Worm (Caenorhabditis elegans) whole organism, young adult: ENCODE results near the gene zzz-1.

Experiments used
- B0261.1 ChIP-seq: sonication (generic microtip); optimal IDR thresholded peaks from 2 replicates; lab custom pipeline; 2016; ENCODE audit warnings: mild to moderate bottlenecking, missing genetic modification characterization, moderate library complexity, missing compliant biosample characterization
- B0336.3 ChIP-seq: fragments of 200-800 bp; sonication (Bioruptor generic); IDR thresholded peaks from 2 replicates; pipeline ENCODE4 v1.3.6; 2022; ENCODE audit warnings: missing genetic modification characterization, missing compliant biosample characterization
- C06A6.2 ChIP-seq: fragments of 200-800 bp; sonication (Bioruptor generic); conservative IDR thresholded peaks from 2 replicates; pipeline ENCODE4 v1.3.6; 2022; ENCODE audit warnings: missing genetic modification characterization, missing compliant biosample characterization
- D2030.7 ChIP-seq: fragments of 200-800 bp; sonication (Bioruptor generic); IDR thresholded peaks from 2 replicates; pipeline ENCODE4 v1.3.6; 2022; ENCODE audit warnings: missing genetic modification reagents, missing genetic modification characterization, missing compliant biosample characterization
- F49E8.2 ChIP-seq: sonication (generic microtip); optimal IDR thresholded peaks from 3 replicates; lab custom pipeline; 2017; ENCODE audit warnings: missing genetic modification characterization, mild to moderate bottlenecking, missing compliant biosample characterization, antibody characterized with exemption, moderate library complexity; ENCODE audit not compliant: insufficient read depth
- F52B5.7 ChIP-seq: sonication (generic microtip); optimal IDR thresholded peaks from 2 replicates; lab custom pipeline; 2016; ENCODE audit warnings: mild to moderate bottlenecking, missing genetic modification characterization, missing compliant biosample characterization
- T26A5.8 ChIP-seq: sonication (generic microtip); optimal IDR thresholded peaks from 2 replicates; lab custom pipeline; 2016; ENCODE audit warnings: missing genetic modification characterization, missing compliant biosample characterization
- Y53F4B.3 ChIP-seq: fragments of 200-800 bp; sonication (Bioruptor generic); IDR thresholded peaks from 2 replicates; pipeline ENCODE4 v1.3.6; 2022; ENCODE audit warnings: missing genetic modification reagents, missing genetic modification characterization, missing compliant biosample characterization
- Y56A3A.18 ChIP-seq: fragments of 200-800 bp; sonication (Bioruptor generic); IDR thresholded peaks from 2 replicates; pipeline ENCODE4 v1.3.6; 2022; ENCODE audit warnings: missing genetic modification reagents, missing genetic modification characterization, missing compliant biosample characterization
- Y95B8A.8 ChIP-seq: fragments of 200-800 bp; sonication (Bioruptor generic); IDR thresholded peaks from 2 replicates; pipeline ENCODE4 v1.3.6; 2022; ENCODE audit warnings: missing genetic modification reagents, missing genetic modification characterization, missing compliant biosample characterization
- ZK185.1 ChIP-seq: sonication (generic microtip); optimal IDR thresholded peaks from 2 replicates; lab custom pipeline; 2016; ENCODE audit warnings: mild to moderate bottlenecking, missing genetic modification characterization, missing compliant biosample characterization; ENCODE audit not compliant: poor library complexity, severe bottlenecking
- akir-1 ChIP-seq: fragments of 200-800 bp; sonication (Bioruptor generic); optimal IDR thresholded peaks from 2 replicates; lab custom pipeline; 2018; ENCODE audit warnings: mild to moderate bottlenecking, missing genetic modification characterization, moderate library complexity, missing compliant biosample characterization
- ama-1 ChIP-seq, 3 experiments: fragments of 150-350 bp in 1 of 3; sonication (generic microtip) in 2 of 3; optimal IDR thresholded peaks; 2 replicates each; lab custom pipeline; 2014 to 2018; ENCODE audit warnings: missing biosample characterization in 2 of 3, missing genetic modification characterization in 2 of 3, missing genetic modification reagents in 2 of 3
- atf-7 ChIP-seq: sonication (generic microtip); optimal IDR thresholded peaks from 2 replicates; lab custom pipeline; 2017; ENCODE audit warnings: mild to moderate bottlenecking, missing genetic modification characterization, missing compliant biosample characterization
- attf-6 ChIP-seq: fragments of 200-800 bp; sonication (Bioruptor generic); IDR thresholded peaks from 2 replicates; pipeline ENCODE4 v1.3.6; 2022; ENCODE audit warnings: missing genetic modification reagents, missing genetic modification characterization, missing compliant biosample characterization
- cebp-2 ChIP-seq: fragments of 200-800 bp; sonication (Bioruptor generic); IDR thresholded peaks from 2 replicates; pipeline ENCODE4 v1.3.6; 2022; ENCODE audit warnings: missing genetic modification characterization, missing compliant biosample characterization
- ceh-40 ChIP-seq: fragments of 200-800 bp; sonication (Bioruptor generic); IDR thresholded peaks from 2 replicates; pipeline ENCODE4 v1.3.6; 2022; ENCODE audit warnings: missing genetic modification characterization, missing compliant biosample characterization
- ceh-58 ChIP-seq: fragments of 200-800 bp; sonication (Bioruptor generic); IDR thresholded peaks from 2 replicates; pipeline ENCODE4 v1.3.6; 2022; ENCODE audit warnings: missing genetic modification characterization, missing compliant biosample characterization
- ceh-79 ChIP-seq: sonication (generic microtip); optimal IDR thresholded peaks from 2 replicates; lab custom pipeline; 2017; ENCODE audit warnings: mild to moderate bottlenecking, missing genetic modification characterization, missing compliant biosample characterization
- gei-17 ChIP-seq: fragments of 200-800 bp; sonication (Bioruptor generic); optimal IDR thresholded peaks from 2 replicates; lab custom pipeline; 2018; ENCODE audit warnings: mild to moderate bottlenecking, missing genetic modification characterization, missing compliant biosample characterization
- hmg-1.2 ChIP-seq: fragments of 200-800 bp; sonication (Bioruptor generic); IDR thresholded peaks from 2 replicates; pipeline ENCODE4 v1.3.6; 2022; ENCODE audit warnings: missing genetic modification reagents, missing genetic modification characterization, missing compliant biosample characterization
- lag-1 ChIP-seq: fragments of 200-800 bp; sonication (Bioruptor generic); IDR thresholded peaks from 2 replicates; pipeline ENCODE4 v1.3.6; 2022; ENCODE audit warnings: missing genetic modification reagents, missing genetic modification characterization, missing compliant biosample characterization
- let-526 ChIP-seq: fragments of 200-800 bp; sonication (Bioruptor generic); IDR thresholded peaks from 2 replicates; pipeline ENCODE4 v1.3.6; 2022; ENCODE audit warnings: missing genetic modification reagents, missing genetic modification characterization, missing compliant biosample characterization
- let-607 ChIP-seq, 2 experiments: fragments of 200-800 bp in 1 of 2; sonication (Bioruptor generic) in 1 of 2; sonication (generic microtip) in 1 of 2; optimal IDR thresholded peaks; 2 replicates each; lab custom pipeline; 2016 to 2018; ENCODE audit warnings: mild to moderate bottlenecking in 2 of 2, missing compliant biosample characterization in 2 of 2, missing genetic modification characterization in 2 of 2, moderate library complexity in 2 of 2, missing genotype in 1 of 2
- lin-40 ChIP-seq: sonication (generic microtip); optimal IDR thresholded peaks from 2 replicates; lab custom pipeline; 2016; ENCODE audit warnings: missing genetic modification characterization, mild to moderate bottlenecking, missing compliant biosample characterization, missing genotype, missing genetic modification reagents
- lir-1 ChIP-seq: fragments of 200-800 bp; sonication (Bioruptor generic); conservative IDR thresholded peaks from 2 replicates; pipeline ENCODE4 v1.3.6; 2022; ENCODE audit warnings: missing genetic modification reagents, missing genetic modification characterization, missing compliant biosample characterization
- madf-3 ChIP-seq: fragments of 200-800 bp; sonication (Bioruptor generic); IDR thresholded peaks from 2 replicates; pipeline ENCODE4 v1.3.6; 2022; ENCODE audit warnings: missing genetic modification reagents, missing genetic modification characterization, missing compliant biosample characterization
- madf-6 ChIP-seq: fragments of 200-800 bp; sonication (Bioruptor generic); IDR thresholded peaks from 2 replicates; pipeline ENCODE4 v1.3.6; 2022; ENCODE audit warnings: missing genetic modification reagents, missing genetic modification characterization, missing compliant biosample characterization
- mel-28 ChIP-seq: sonication (generic microtip); optimal IDR thresholded peaks from 2 replicates; lab custom pipeline; 2016; ENCODE audit warnings: borderline replicate concordance, mild to moderate bottlenecking, missing genetic modification characterization, missing compliant biosample characterization
- mes-4 ChIP-seq: sonication (generic microtip); optimal IDR thresholded peaks from 2 replicates; lab custom pipeline; 2016; ENCODE audit warnings: missing genotype, missing genetic modification characterization, missing compliant biosample characterization
- nhr-80 ChIP-seq: sonication (generic microtip); optimal IDR thresholded peaks from 2 replicates; lab custom pipeline; 2016; ENCODE audit warnings: missing genetic modification characterization, missing compliant biosample characterization
- snpc-3.4 ChIP-seq: sonication (generic microtip); optimal IDR thresholded peaks from 2 replicates; lab custom pipeline; 2017; ENCODE audit warnings: missing genetic modification characterization, mild to moderate bottlenecking, missing compliant biosample characterization, antibody characterized with exemption, moderate library complexity, missing genotype, missing genetic modification reagents
- somi-1 ChIP-seq: fragments of 200-800 bp; sonication (Bioruptor generic); optimal IDR thresholded peaks from 2 replicates; lab custom pipeline; 2018; ENCODE audit warnings: mild to moderate bottlenecking, missing genetic modification characterization, missing compliant biosample characterization
- unc-62 ChIP-seq: fragments of 150-350 bp; optimal IDR thresholded peaks from 2 replicates; lab custom pipeline; 2014; ENCODE audit warnings: missing biosample characterization, missing genetic modification reagents, missing genetic modification characterization
- ztf-22 ChIP-seq: fragments of 200-800 bp; sonication (Bioruptor generic); optimal IDR thresholded peaks from 2 replicates; lab custom pipeline; 2018; ENCODE audit warnings: mild to moderate bottlenecking, missing genetic modification characterization, moderate library complexity, missing compliant biosample characterization
- ztf-26 ChIP-seq: sonication (generic microtip); optimal IDR thresholded peaks from 2 replicates; lab custom pipeline; 2017; ENCODE audit warnings: missing genetic modification characterization, missing compliant biosample characterization
- ztf-28 ChIP-seq: fragments of 200-800 bp; sonication (Bioruptor generic); IDR thresholded peaks from 2 replicates; pipeline ENCODE4 v1.3.6; 2022; ENCODE audit warnings: missing genetic modification reagents, missing genetic modification characterization, missing compliant biosample characterization
- ztf-6 ChIP-seq: fragments of 200-800 bp; sonication (Bioruptor generic); IDR thresholded peaks from 2 replicates; pipeline ENCODE4 v1.3.6; 2022; ENCODE audit warnings: missing genetic modification reagents, missing genetic modification characterization, missing compliant biosample characterization

Gene zzz-1

DNA sequence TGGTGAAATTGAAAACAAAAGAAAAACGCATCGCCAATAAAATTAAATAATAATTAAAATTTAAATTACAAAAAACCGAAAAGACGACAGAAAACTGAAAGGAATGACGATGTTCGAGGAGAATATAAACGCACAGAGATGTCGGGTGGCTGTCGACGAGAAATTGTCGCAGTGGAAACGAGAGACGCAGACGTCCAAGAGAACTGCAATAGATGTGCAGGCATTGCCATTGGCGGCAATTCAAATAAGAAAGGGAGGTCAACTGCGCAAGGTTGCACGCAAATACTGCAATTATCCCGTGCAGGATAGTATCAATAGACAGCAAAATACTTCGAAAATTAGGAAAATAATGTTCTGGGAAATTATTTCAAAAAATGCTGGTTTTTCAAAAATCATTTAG is 11.8 kb downstream of the zzz-1 start (continued):
- TF ChIP-seq Y53F4B.3 (GFP tag; lab: Robert Waterston, UW) (peak; percentile 75; the same call in 1 of the 2 replicates), ceh-40 (GFP tag; lab: Robert Waterston, UW) (peak; percentile 87), ceh-79 (tag; lab: Kevin White, UChicago) (peak; percentile 91), gei-17 (peak; percentile 82), lir-1 (peak; percentile 90), madf-6 (GFP tag; lab: Robert Waterston, UW) (peak; percentile 94), D2030.7 (GFP tag; lab: Robert Waterston, UW) (peak; percentile 95), mes-4 (tag; lab: Kevin White, UChicago) (peak; percentile 14), F52B5.7 (tag; lab: Kevin White, UChicago) (peak; percentile 87), somi-1 (GFP tag; lab: Kevin White, UChicago) (peak; percentile 95)

DNA sequence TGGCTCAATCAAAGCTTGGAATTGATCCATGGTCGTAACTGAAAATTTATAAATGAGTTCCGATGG is 12.0 kb downstream of the zzz-1 start, which contains the start of gene sec-61.G:
Gene sec-61.G, minus strand, starts transcription at position 38 of the 66 bp plus-strand sequence.
- TF ChIP-seq ZK185.1 (tag; lab: Kevin White, UChicago): no peak
- TF ChIP-seq T26A5.8 (tag; lab: Kevin White, UChicago): no peak
- TF ChIP-seq F49E8.2 (tag; lab: Kevin White, UChicago): no peak
- no peak for TF ChIP-seq let-607 (tag; optimal IDR thresholded peaks at IDR 0.05; lab: Kevin White, UChicago)
- TF ChIP-seq ztf-6 (GFP tag; lab: Robert Waterston, UW): no peak
- TF ChIP-seq B0336.3: no peak
- TF ChIP-seq B0261.1 (tag; lab: Kevin White, UChicago): no peak
- TF ChIP-seq attf-6 (GFP tag; lab: Robert Waterston, UW): no peak
- no peak for TF ChIP-seq lin-40 (tag; lab: Kevin White, UChicago)
- TF ChIP-seq ztf-28 (GFP tag; lab: Robert Waterston, UW): no peak
- TF ChIP-seq mel-28: no peak
- TF ChIP-seq hmg-1.2: no peak
- TF ChIP-seq Y95B8A.8: no peak
- TF ChIP-seq ztf-22 (GFP tag; lab: Kevin White, UChicago): no peak
- TF ChIP-seq ztf-26 (tag; lab: Kevin White, UChicago): no peak
- TF ChIP-seq unc-62 (GFP tag; lab: Kevin White, UChicago): no peak
- no peak for TF ChIP-seq nhr-80 (tag; lab: Kevin White, UChicago)
- no peak for TF ChIP-seq lag-1 (GFP tag; lab: Robert Waterston, UW)
- TF ChIP-seq akir-1 (GFP tag; lab: Kevin White, UChicago): no peak

DNA sequence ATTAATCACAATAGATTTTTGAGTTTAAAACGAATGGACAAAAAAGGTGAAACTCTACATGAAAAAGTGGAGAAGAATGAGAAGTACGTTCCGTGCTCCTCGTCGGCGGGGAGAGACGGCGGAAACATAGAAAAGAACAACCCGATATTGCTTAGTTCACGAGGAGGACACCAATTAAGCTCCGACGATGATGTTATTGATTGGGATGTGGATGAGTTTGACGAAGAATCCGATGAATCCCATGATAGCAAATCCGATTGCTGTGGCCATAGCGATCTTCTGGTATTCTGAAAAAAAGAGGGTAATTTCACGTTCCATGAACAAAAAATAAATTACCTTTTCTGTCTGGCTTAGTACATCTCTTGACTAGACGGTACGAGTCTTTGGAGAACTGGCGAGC is 12.3 kb downstream of the zzz-1 start:
- TF ChIP-seq ZK185.1 (tag; lab: Kevin White, UChicago): no peak
- TF ChIP-seq Y56A3A.18: 0 out of 2 replicates have a peak, but pooled peaks have one; percentile 10
- no peak for TF ChIP-seq cebp-2 (GFP tag; lab: Robert Waterston, UW)
- TF ChIP-seq ceh-58: 0 out of 2 replicates have a peak, but pooled peaks have one; percentile 5

DNA sequence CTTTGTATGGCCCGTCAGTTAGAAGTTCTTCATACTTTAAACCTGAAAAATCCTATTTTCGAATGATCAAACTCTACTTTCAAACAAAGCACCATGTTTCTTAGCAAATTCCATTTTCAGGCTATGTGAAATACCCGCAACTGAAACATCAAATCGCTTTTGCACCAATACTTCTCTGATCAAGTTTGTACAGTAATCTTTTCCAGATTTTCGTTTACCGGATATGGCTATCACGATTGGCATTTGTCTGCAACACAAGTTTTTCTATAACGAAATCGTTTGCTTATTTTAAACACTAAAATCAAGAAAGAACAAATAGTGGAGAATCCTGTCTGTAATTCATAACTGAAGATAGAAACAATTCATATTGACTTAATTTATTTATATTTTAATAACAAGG is 12.7 kb downstream of the zzz-1 start, which contains the start of gene F32D8.13:
Gene F32D8.13, minus strand, starts transcription at position 249 of the 400 bp plus-strand sequence.
- TF ChIP-seq let-607 (tag; optimal IDR thresholded peaks at IDR 0.05; lab: Kevin White, UChicago) (peak in 1 of 2 experiments; percentile 40), Y56A3A.18 (0 out of 2 replicates have a peak, but pooled peaks have one; percentile 33), attf-6 (GFP tag; lab: Robert Waterston, UW) (0 out of 2 replicates have a peak, but pooled peaks have one; percentile 41), B0336.3 (0 out of 2 replicates have a peak, but pooled peaks have one; percentile 26), ama-1 (optimal IDR thresholded peaks at IDR 0.05; lab: Kevin White, UChicago) (peak; percentile 58), ama-1 (GFP tag; optimal IDR thresholded peaks at IDR 0.05; lab: Kevin White, UChicago) (no peak), atf-7 (tag; lab: Kevin White, UChicago) (peak; percentile 7), C06A6.2 (no peak), B0261.1 (tag; lab: Kevin White, UChicago) (no peak), madf-3 (GFP tag; lab: Robert Waterston, UW) (0 out of 2 replicates have a peak, but pooled peaks have one; percentile 3), let-526 (GFP tag; lab: Robert Waterston, UW) (no peak), snpc-3.4 (tag; lab: Kevin White, UChicago) (no peak)
